Fruit fly (Drosophila melanogaster): Measurements from ENCODE around the gene Kap3.

Kap3 gene

dm6 chrX:11339868-11340548, at the start of gene Kap3, which contains the start of gene CG34348:
Gene Kap3, minus strand, starts transcription at chrX:11340084.
Gene CG34348, plus strand, starts transcription at chrX:11339873.
- TF ChIP-seq Dif (GFP tag; optimal IDR thresholded peaks at IDR 0.05; ENCODE audit: partially characterized antibody) (peak; percentile 9), h (GFP tag; optimal IDR thresholded peaks at IDR 0.05) (peak; percentile 15), woc (GFP tag; optimal IDR thresholded peaks at IDR 0.05) (peak; percentile 29), psq (GFP tag; optimal IDR thresholded peaks at IDR 0.05) (peak; percentile 75), Hnf4 (GFP tag; optimal IDR thresholded peaks at IDR 0.05) (no peak)

DNA sequence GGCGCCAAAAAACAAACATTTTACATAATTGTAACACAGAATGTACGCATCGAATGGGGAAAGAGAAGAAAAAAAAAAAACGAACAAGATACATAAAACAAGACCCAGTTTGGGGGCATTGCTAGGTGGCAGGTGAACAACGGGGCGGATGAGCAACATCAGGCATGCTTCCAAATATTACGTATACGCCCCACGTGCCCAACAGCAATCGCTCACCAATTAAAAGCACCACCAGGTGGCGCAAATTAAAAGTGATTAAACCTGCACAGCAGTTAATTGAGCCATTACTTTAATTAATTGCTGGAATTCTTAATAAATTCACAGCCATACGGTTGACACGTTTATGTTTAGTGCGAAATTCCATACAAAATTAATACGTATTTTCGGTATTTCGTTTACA, 45.6 kb upstream of the Kap3 start:
- TF ChIP-seq Dif (GFP tag; optimal IDR thresholded peaks at IDR 0.05; ENCODE audit: partially characterized antibody) = no peak

DNA sequence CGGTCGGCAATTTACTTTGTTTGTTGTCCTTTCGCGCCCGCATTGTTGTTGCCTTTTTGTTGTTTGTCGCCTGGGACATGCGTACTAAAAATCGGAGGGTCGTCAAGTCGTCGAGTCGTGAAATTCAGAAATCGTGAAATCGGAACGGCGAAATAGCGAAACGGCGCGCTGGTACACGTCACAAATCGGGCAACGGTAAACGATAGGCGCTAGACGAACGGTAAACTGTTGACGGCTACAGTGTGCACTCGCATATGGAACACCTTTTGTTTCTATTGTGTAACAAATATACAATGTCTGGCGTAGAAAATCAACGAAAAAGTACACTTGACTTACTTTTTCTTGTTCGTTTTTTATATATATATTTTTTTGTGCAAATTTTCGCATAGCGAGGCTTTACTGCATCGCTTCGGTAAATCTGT, 44.1 kb upstream of the Kap3 start:
- no peak for TF ChIP-seq Dfd (GFP tag; optimal IDR thresholded peaks at IDR 0.05)
- no peak for TF ChIP-seq psq (GFP tag; optimal IDR thresholded peaks at IDR 0.05)
- TF ChIP-seq Hnf4 (GFP tag; optimal IDR thresholded peaks at IDR 0.05) = no peak
- TF ChIP-seq h (GFP tag; optimal IDR thresholded peaks at IDR 0.05) = peak; percentile 37
- peak; percentile 2 for TF ChIP-seq dmrt93B (GFP tag; optimal IDR thresholded peaks at IDR 0.05)
- TF ChIP-seq Hr78 (GFP tag; optimal IDR thresholded peaks at IDR 0.05) = no peak
- TF ChIP-seq sv (GFP tag; optimal IDR thresholded peaks at IDR 0.05) = peak; percentile 72
- TF ChIP-seq brk (GFP tag; optimal IDR thresholded peaks at IDR 0.05) = no peak
- no peak for TF ChIP-seq Jra (GFP tag; optimal IDR thresholded peaks at IDR 0.05)
- TF ChIP-seq dsf (GFP tag; optimal IDR thresholded peaks at IDR 0.05; ENCODE audit: borderline replicate concordance) = no peak
- no peak for TF ChIP-seq sage (GFP tag; optimal IDR thresholded peaks at IDR 0.05)
- peak; percentile 26 for TF ChIP-seq rgr (GFP tag; optimal IDR thresholded peaks at IDR 0.05)
- no peak for TF ChIP-seq br (GFP tag; optimal IDR thresholded peaks at IDR 0.05)
- no peak for TF ChIP-seq pan (optimal IDR thresholded peaks at IDR 0.05)
- no peak for TF ChIP-seq dl (GFP tag; optimal IDR thresholded peaks at IDR 0.05; ENCODE audit: insufficient read depth in 1 of 2, partially characterized antibody in 2 of 2)
- TF ChIP-seq usp (GFP tag; optimal IDR thresholded peaks at IDR 0.05) = no peak
- TF ChIP-seq Rel (GFP tag; optimal IDR thresholded peaks at IDR 0.05) = no peak
- TF ChIP-seq Rel (tag; optimal IDR thresholded peaks at IDR 0.05) = no peak
- TF ChIP-seq tai (GFP tag; optimal IDR thresholded peaks at IDR 0.05) = no peak
- TF ChIP-seq Abd-B (GFP tag; optimal IDR thresholded peaks at IDR 0.05) = no peak
- TF ChIP-seq CG9705 (GFP tag; optimal IDR thresholded peaks at IDR 0.05) = no peak
- TF ChIP-seq Myc (optimal IDR thresholded peaks at IDR 0.05) = no peak
- TF ChIP-seq CG32264 (GFP tag; optimal IDR thresholded peaks at IDR 0.05) = no peak
- TF ChIP-seq foxo (GFP tag; optimal IDR thresholded peaks at IDR 0.05) = peak in 1 of 2 experiments; percentile 71
- TF ChIP-seq Sp1 (GFP tag; optimal IDR thresholded peaks at IDR 0.05) = peak; percentile 31
- peak; percentile 36 for TF ChIP-seq HLH106 (tag; optimal IDR thresholded peaks at IDR 0.05)
- TF ChIP-seq fru (GFP tag; optimal IDR thresholded peaks at IDR 0.05) = peak; percentile 50
- no peak for TF ChIP-seq Mio (GFP tag; optimal IDR thresholded peaks at IDR 0.05)
- peak; percentile 2 for TF ChIP-seq OdsH (GFP tag; optimal IDR thresholded peaks at IDR 0.05)
- TF ChIP-seq ey (GFP tag; optimal IDR thresholded peaks at IDR 0.05) = peak; percentile 21

- TF ChIP-seq br (GFP tag; optimal IDR thresholded peaks at IDR 0.05) (no peak), GATAd (GFP tag; optimal IDR thresholded peaks at IDR 0.05) (no peak), Myc (optimal IDR thresholded peaks at IDR 0.05) (no peak), pan (optimal IDR thresholded peaks at IDR 0.05) (no peak), dmrt93B (GFP tag; optimal IDR thresholded peaks at IDR 0.05) (no peak), CrebA (GFP tag; optimal IDR thresholded peaks at IDR 0.05; ENCODE audit: borderline replicate concordance) (no peak), h (GFP tag; optimal IDR thresholded peaks at IDR 0.05) (no peak), Dfd (GFP tag; optimal IDR thresholded peaks at IDR 0.05) (no peak), Mio (GFP tag; optimal IDR thresholded peaks at IDR 0.05) (no peak), CG9705 (GFP tag; optimal IDR thresholded peaks at IDR 0.05) (no peak), Hnf4 (GFP tag; optimal IDR thresholded peaks at IDR 0.05) (no peak), fru (GFP tag; optimal IDR thresholded peaks at IDR 0.05) (no peak), Abd-B (GFP tag; optimal IDR thresholded peaks at IDR 0.05) (no peak), CG32264 (GFP tag; optimal IDR thresholded peaks at IDR 0.05) (no peak), woc (GFP tag; optimal IDR thresholded peaks at IDR 0.05) (no peak), foxo (GFP tag; optimal IDR thresholded peaks at IDR 0.05) (no peak)
Measured at dm6 chrX:11383530-11383929, 43.6 kb upstream of the Kap3 start.
